Worm (Caenorhabditis elegans) whole organism, young adult: ENCODE results near the gene nhl-1.

ENCODE experiments used
- C06A6.2 ChIP-seq: fragments of 200-800 bp; sonication (Bioruptor generic); conservative IDR thresholded peaks from 2 replicates; pipeline ENCODE4 v1.3.6; 2022; ENCODE audit warnings: missing genetic modification characterization, missing compliant biosample characterization
- bed-2 ChIP-seq: fragments of 200-800 bp; sonication (Bioruptor generic); IDR thresholded peaks from 2 replicates; pipeline ENCODE4 v1.3.6; 2022; ENCODE audit warnings: missing genetic modification reagents, missing genetic modification characterization, missing compliant biosample characterization
- ets-4 ChIP-seq: fragments of 200-800 bp; sonication (Bioruptor generic); optimal IDR thresholded peaks from 2 replicates; lab custom pipeline; 2018; ENCODE audit warnings: mild to moderate bottlenecking, missing genetic modification characterization, missing compliant biosample characterization
- lsy-27 ChIP-seq: sonication (generic microtip); optimal IDR thresholded peaks from 2 replicates; lab custom pipeline; 2017; ENCODE audit warnings: missing genetic modification characterization, mild to moderate bottlenecking, missing compliant biosample characterization, antibody characterized with exemption, missing genotype, borderline replicate concordance; ENCODE audit not compliant: insufficient read depth
- rcor-1 ChIP-seq: fragments of 200-800 bp; sonication (Bioruptor generic); IDR thresholded peaks from 2 replicates; pipeline ENCODE4 v1.3.6; 2022; ENCODE audit warnings: missing genetic modification reagents, missing genetic modification characterization, missing compliant biosample characterization
- snpc-4 ChIP-seq, 5 experiments: fragments of 150-350 bp in 1 of 5; sonication (generic microtip) in 4 of 5; optimal IDR thresholded peaks; 2 replicates each; lab custom pipeline; 2014 to 2018; ENCODE audit warnings: missing genetic modification characterization in 5 of 5, missing biosample characterization in 3 of 5, antibody characterized with exemption in 2 of 5, mild to moderate bottlenecking in 2 of 5, missing compliant biosample characterization in 2 of 5, missing genotype in 2 of 5, moderate library complexity in 2 of 5, missing genetic modification reagents in 1 of 5
- unc-62 ChIP-seq: fragments of 150-350 bp; optimal IDR thresholded peaks from 2 replicates; lab custom pipeline; 2014; ENCODE audit warnings: missing biosample characterization, missing genetic modification reagents, missing genetic modification characterization
- ztf-26 ChIP-seq: sonication (generic microtip); optimal IDR thresholded peaks from 2 replicates; lab custom pipeline; 2017; ENCODE audit warnings: missing genetic modification characterization, missing compliant biosample characterization

DNA sequence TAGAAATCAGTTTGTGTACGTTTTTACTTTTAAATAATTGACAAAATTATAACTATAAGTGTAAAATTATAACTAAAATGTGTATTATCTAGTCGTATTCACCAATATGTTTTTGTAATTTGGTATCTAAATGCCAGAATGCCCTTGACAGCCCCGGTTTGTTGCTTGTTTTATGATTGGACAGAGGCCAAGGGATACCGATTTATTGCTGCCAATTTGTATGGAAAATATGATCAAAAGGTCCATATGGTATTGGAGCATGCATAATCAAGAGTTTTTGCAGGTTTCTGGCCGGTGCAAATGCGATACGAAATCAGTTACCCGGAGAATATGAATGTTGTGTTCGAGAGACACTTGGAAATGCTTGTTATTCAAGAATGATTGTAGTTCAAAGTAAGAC, 38.0 kb downstream of the nhl-1 start:
- TF ChIP-seq ztf-26 (tag; lab: Kevin White, UChicago) = no peak
- no peak for TF ChIP-seq C06A6.2 (GFP tag; lab: Robert Waterston, UW)
- TF ChIP-seq bed-2 (GFP tag; lab: Robert Waterston, UW) = no peak
- no peak for TF ChIP-seq ets-4 (GFP tag; lab: Kevin White, UChicago)
- no peak for TF ChIP-seq lsy-27
- no peak for TF ChIP-seq unc-62
- no peak for TF ChIP-seq rcor-1 (GFP tag; lab: Robert Waterston, UW)
- no peak for TF ChIP-seq snpc-4 (GFP tag; optimal IDR thresholded peaks at IDR 0.05; lab: Kevin White, UChicago)
- no peak for TF ChIP-seq snpc-4 (tag; optimal IDR thresholded peaks at IDR 0.05; lab: Kevin White, UChicago)
